Fruit fly (Drosophila melanogaster): ENCODE data around the gene sty.

Gene sty

DNA sequence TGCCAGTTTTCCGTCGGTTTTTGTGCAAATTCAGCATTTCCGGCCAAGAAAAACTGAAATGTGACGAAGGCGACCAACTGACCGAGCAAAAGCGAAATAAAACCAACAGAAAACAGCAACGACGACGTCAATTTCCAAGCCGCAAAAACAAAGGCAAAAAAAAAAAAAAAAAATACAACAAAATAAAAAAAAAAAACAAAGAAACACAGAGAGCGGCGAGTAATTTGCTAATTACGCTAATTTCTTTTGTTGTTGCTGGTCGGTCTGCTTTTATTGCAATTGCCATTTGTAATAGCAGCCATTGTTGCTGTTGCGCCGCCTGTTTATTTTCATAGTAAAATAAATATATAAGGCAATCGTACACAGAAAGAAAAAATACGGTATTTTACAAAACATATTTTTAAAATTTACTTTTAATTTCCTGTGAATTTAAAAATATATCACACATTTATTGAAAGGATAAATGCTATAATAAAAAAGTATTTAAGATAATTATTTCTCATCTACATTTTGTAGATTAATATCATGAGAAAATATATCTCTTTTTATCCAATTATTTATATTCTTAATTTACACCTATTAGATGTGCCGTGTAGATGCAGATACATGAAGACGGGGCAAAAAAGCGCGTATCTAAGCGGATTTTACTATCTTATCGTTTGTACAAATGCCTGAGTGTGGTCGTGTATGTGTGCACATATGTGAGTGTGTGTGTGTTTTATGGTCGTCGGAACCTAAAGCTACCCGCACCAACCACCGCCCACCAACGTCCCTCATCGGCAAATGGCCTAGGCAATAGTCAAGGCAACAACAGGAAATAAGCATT is 12.3 kb upstream of the sty start (continued):
- TF ChIP-seq sisA (GFP tag; IDR thresholded peaks at IDR 0.05) (no peak), hth (optimal IDR thresholded peaks at IDR 0.05) (no peak), lilli (GFP tag; optimal IDR thresholded peaks at IDR 0.05) (peak; percentile 25), MTF-1 (GFP tag; optimal IDR thresholded peaks at IDR 0.05; ENCODE audit: borderline replicate concordance) (no peak), odd (GFP tag; optimal IDR thresholded peaks at IDR 0.05) (peak; percentile 12), jumu (GFP tag; optimal IDR thresholded peaks at IDR 0.05) (no peak), Blimp-1 (GFP tag; optimal IDR thresholded peaks at IDR 0.05) (peak; percentile 27), CG32767 (GFP tag; IDR thresholded peaks at IDR 0.05) (0 out of 2 replicates have a peak, but pooled peaks have one; percentile 20), chm (GFP tag; IDR thresholded peaks at IDR 0.05) (no peak), CG15073 (GFP tag; optimal IDR thresholded peaks at IDR 0.05) (no peak), CG6791 (GFP tag; IDR thresholded peaks at IDR 0.05; ENCODE audit: partially characterized antibody) (no peak), CG12769 (tag; optimal IDR thresholded peaks at IDR 0.05) (peak; percentile 46), Hand (GFP tag; optimal IDR thresholded peaks at IDR 0.05) (peak; percentile 42), Lhr (GFP tag; optimal IDR thresholded peaks at IDR 0.05) (no peak), CG7271 (tag; optimal IDR thresholded peaks at IDR 0.05) (no peak), H15 (GFP tag; IDR thresholded peaks at IDR 0.05) (no peak), Ptx1 (GFP tag; IDR thresholded peaks at IDR 0.05) (peak; percentile 74), CG17829 (tag; optimal IDR thresholded peaks at IDR 0.05) (peak; percentile 46), psq (GFP tag; optimal IDR thresholded peaks at IDR 0.05) (no peak), CG14050 (GFP tag; IDR thresholded peaks at IDR 0.05) (no peak), CG11093 (GFP tag; IDR thresholded peaks at IDR 0.05) (no peak), ind (GFP tag; optimal IDR thresholded peaks at IDR 0.05) (peak; percentile 16), Ets65A (GFP tag) (no peak), HLH54F (GFP tag; optimal IDR thresholded peaks at IDR 0.05) (no peak), CrebB (tag; optimal IDR thresholded peaks at IDR 0.05) (no peak), HLHmδ (GFP tag; optimal IDR thresholded peaks at IDR 0.05) (no peak), sug (tag; optimal IDR thresholded peaks at IDR 0.05) (peak; percentile 67), CG1602 (GFP tag; optimal IDR thresholded peaks at IDR 0.05) (peak; percentile 17), abd-A (tag; optimal IDR thresholded peaks at IDR 0.05) (no peak), CG8478 (optimal IDR thresholded peaks at IDR 0.05) (no peak), CG4282 (GFP tag; optimal IDR thresholded peaks at IDR 0.05) (no peak), bigmax (GFP tag; optimal IDR thresholded peaks at IDR 0.05) (no peak), CG10959 (GFP tag; IDR thresholded peaks at IDR 0.05) (no peak), Dek (tag; optimal IDR thresholded peaks at IDR 0.05) (peak; percentile 53), CG10462 (GFP tag; optimal IDR thresholded peaks at IDR 0.05) (no peak), crc (GFP tag; optimal IDR thresholded peaks at IDR 0.05) (no peak), CG33557 (GFP tag; optimal IDR thresholded peaks at IDR 0.05) (no peak), sc (optimal IDR thresholded peaks at IDR 0.05) (no peak), sc (GFP tag; optimal IDR thresholded peaks at IDR 0.05) (no peak), HLH3B (GFP tag; IDR thresholded peaks at IDR 0.05) (peak; percentile 29; the same call in 1 of the 2 replicates), CG17802 (tag; optimal IDR thresholded peaks at IDR 0.05) (no peak), ash1 (GFP tag; optimal IDR thresholded peaks at IDR 0.05) (no peak), CG13296 (GFP tag; optimal IDR thresholded peaks at IDR 0.05) (peak; percentile 40), ci (GFP tag; IDR thresholded peaks at IDR 0.05) (peak; percentile 69; the same call in 1 of the 3 replicates), Dll (GFP tag; IDR thresholded peaks at IDR 0.05; ENCODE audit: partially characterized antibody) (no peak), Opbp (GFP tag; IDR thresholded peaks at IDR 0.05; ENCODE audit: partially characterized antibody) (no peak), seq (GFP tag; IDR thresholded peaks at IDR 0.05) (peak; percentile 34; the same call in 1 of the 2 replicates), PHDP (tag; optimal IDR thresholded peaks at IDR 0.05) (peak; percentile 74), gsb (GFP tag; IDR thresholded peaks at IDR 0.05) (peak; percentile 39), CG42726 (GFP tag; IDR thresholded peaks at IDR 0.05; ENCODE audit: partially characterized antibody) (no peak)
